Worm (Caenorhabditis elegans) whole organism, L2 larva: ENCODE data around the gene Y46G5A.36.
A peak's percentile ranks its signal among the peaks of the same experiment; 100 is the strongest.

ENCODE experiments used
- C34F6.9 ChIP-seq: fragments of 150-350 bp; optimal IDR thresholded peaks from 2 replicates; lab custom pipeline; 2014; ENCODE audit warnings: missing biosample characterization, missing genetic modification characterization
- F13H6.1 ChIP-seq: sonication (generic microtip); optimal IDR thresholded peaks from 2 replicates; lab custom pipeline; 2016; ENCODE audit warnings: missing genetic modification characterization, missing compliant biosample characterization
- Y55F3AM.14 ChIP-seq: fragments of 200-800 bp; sonication (Bioruptor generic); optimal IDR thresholded peaks from 2 replicates; lab custom pipeline; 2018; ENCODE audit warnings: mild to moderate bottlenecking, missing genetic modification characterization, missing compliant biosample characterization
- ZK546.5 ChIP-seq: sonication (generic microtip); optimal IDR thresholded peaks from 2 replicates; lab custom pipeline; 2017; ENCODE audit warnings: missing biosample characterization, missing genetic modification characterization
- alr-1 ChIP-seq: fragments of 150-350 bp; optimal IDR thresholded peaks from 2 replicates; lab custom pipeline; 2014; ENCODE audit warnings: missing biosample characterization, missing genetic modification characterization
- ceh-16 ChIP-seq: fragments of 150-350 bp; optimal IDR thresholded peaks from 2 replicates; lab custom pipeline; 2014; ENCODE audit warnings: missing biosample characterization, missing genetic modification characterization
- ceh-82 ChIP-seq: fragments of 150-350 bp; optimal IDR thresholded peaks from 2 replicates; lab custom pipeline; 2014; ENCODE audit warnings: missing biosample characterization, missing genetic modification characterization
- crh-2 ChIP-seq: sonication (generic microtip); optimal IDR thresholded peaks from 2 replicates; lab custom pipeline; 2017; ENCODE audit warnings: missing biosample characterization, missing genetic modification characterization
- egl-27 ChIP-seq: sonication (generic microtip); optimal IDR thresholded peaks from 3 replicates; lab custom pipeline; 2017; ENCODE audit warnings: missing biosample characterization, missing genetic modification reagents, missing genetic modification characterization
- elt-1 ChIP-seq: fragments of 150-350 bp; optimal IDR thresholded peaks from 2 replicates; lab custom pipeline; 2014; ENCODE audit warnings: missing biosample characterization, missing genetic modification characterization
- fos-1 ChIP-seq: fragments of 150-350 bp; optimal IDR thresholded peaks from 2 replicates; lab custom pipeline; 2014; ENCODE audit warnings: missing biosample characterization, missing genetic modification characterization
- gmeb-1 ChIP-seq: fragments of 150-350 bp; optimal IDR thresholded peaks from 2 replicates; lab custom pipeline; 2014; ENCODE audit warnings: missing biosample characterization, missing genetic modification characterization
- lin-11 ChIP-seq: fragments of 150-350 bp; sonication (generic microtip); optimal IDR thresholded peaks from 2 replicates; lab custom pipeline; 2014; ENCODE audit warnings: missing biosample characterization, missing genetic modification characterization, inconsistent platforms, mixed read lengths
- lin-13 ChIP-seq: fragments of 150-350 bp; optimal IDR thresholded peaks from 2 replicates; lab custom pipeline; 2014; ENCODE audit warnings: missing biosample characterization, missing genetic modification reagents, missing genetic modification characterization
- lin-39 ChIP-seq: fragments of 150-350 bp; optimal IDR thresholded peaks from 2 replicates; lab custom pipeline; 2014; ENCODE audit warnings: missing biosample characterization, missing genetic modification reagents, missing genetic modification characterization
- lsy-2 ChIP-seq, 2 experiments: fragments of 150-350 bp in 1 of 2; sonication (generic microtip) in 1 of 2; optimal IDR thresholded peaks; 2 replicates each; lab custom pipeline; 2014 to 2017; ENCODE audit warnings: missing biosample characterization in 2 of 2, missing genetic modification characterization in 2 of 2
- mab-5 ChIP-seq: fragments of 150-350 bp; optimal IDR thresholded peaks from 2 replicates; lab custom pipeline; 2014; ENCODE audit warnings: missing biosample characterization, missing genetic modification characterization
- mdl-1 ChIP-seq, 2 experiments: fragments of 150-350 bp in 1 of 2; sonication (generic microtip) in 1 of 2; optimal IDR thresholded peaks; 2 replicates each; lab custom pipeline; 2017; ENCODE audit warnings: missing biosample characterization in 2 of 2, missing genetic modification characterization in 2 of 2
- nhr-10 ChIP-seq: sonication (generic microtip); optimal IDR thresholded peaks from 2 replicates; lab custom pipeline; 2017; ENCODE audit warnings: missing biosample characterization, missing genetic modification characterization
- nhr-11 ChIP-seq: fragments of 150-350 bp; optimal IDR thresholded peaks from 2 replicates; lab custom pipeline; 2014; ENCODE audit warnings: missing biosample characterization, missing genetic modification characterization
- nhr-12 ChIP-seq: fragments of 150-350 bp; optimal IDR thresholded peaks from 2 replicates; lab custom pipeline; 2014; ENCODE audit warnings: missing biosample characterization, missing genetic modification characterization
- nhr-129 ChIP-seq: fragments of 150-350 bp; optimal IDR thresholded peaks from 2 replicates; lab custom pipeline; 2014; ENCODE audit warnings: missing biosample characterization, missing genetic modification characterization
- nhr-21 ChIP-seq: fragments of 150-350 bp; optimal IDR thresholded peaks from 2 replicates; lab custom pipeline; 2014; ENCODE audit warnings: missing biosample characterization, missing genetic modification characterization
- nhr-237 ChIP-seq: fragments of 150-350 bp; optimal IDR thresholded peaks from 2 replicates; lab custom pipeline; 2014; ENCODE audit warnings: missing biosample characterization, missing genetic modification characterization
- nhr-25 ChIP-seq: fragments of 150-350 bp; sonication (generic microtip); optimal IDR thresholded peaks from 3 replicates; lab custom pipeline; 2014; ENCODE audit warnings: missing biosample characterization, missing genetic modification characterization
- nhr-6 ChIP-seq: fragments of 150-350 bp; optimal IDR thresholded peaks from 2 replicates; lab custom pipeline; 2014; ENCODE audit warnings: missing biosample characterization, missing genetic modification characterization
- nhr-77 ChIP-seq: fragments of 150-350 bp; optimal IDR thresholded peaks from 2 replicates; lab custom pipeline; 2014; ENCODE audit warnings: missing biosample characterization, missing genetic modification characterization
- snpc-4 ChIP-seq: fragments of 150-350 bp; optimal IDR thresholded peaks from 2 replicates; lab custom pipeline; 2014; ENCODE audit warnings: missing biosample characterization, missing genetic modification characterization
- unc-39 ChIP-seq: fragments of 150-350 bp; optimal IDR thresholded peaks from 2 replicates; lab custom pipeline; 2014; ENCODE audit warnings: missing biosample characterization, missing genetic modification characterization
- unc-55 ChIP-seq: fragments of 150-350 bp; sonication (generic microtip); optimal IDR thresholded peaks from 3 replicates; lab custom pipeline; 2014; ENCODE audit warnings: missing biosample characterization, missing genetic modification reagents, missing genetic modification characterization
- unc-62 ChIP-seq: fragments of 150-350 bp; optimal IDR thresholded peaks from 2 replicates; lab custom pipeline; 2014; ENCODE audit warnings: missing biosample characterization, missing genetic modification reagents, missing genetic modification characterization
- zag-1 ChIP-seq: fragments of 150-350 bp; optimal IDR thresholded peaks from 2 replicates; lab custom pipeline; 2014; ENCODE audit warnings: missing biosample characterization, missing genetic modification characterization
- ztf-11 ChIP-seq: sonication (generic microtip); optimal IDR thresholded peaks from 2 replicates; lab custom pipeline; 2017; ENCODE audit warnings: missing biosample characterization, missing genetic modification characterization
- ztf-4 ChIP-seq: fragments of 150-350 bp; optimal IDR thresholded peaks from 2 replicates; lab custom pipeline; 2014; ENCODE audit warnings: missing biosample characterization, missing genetic modification characterization

Y46G5A.36 gene

DNA sequence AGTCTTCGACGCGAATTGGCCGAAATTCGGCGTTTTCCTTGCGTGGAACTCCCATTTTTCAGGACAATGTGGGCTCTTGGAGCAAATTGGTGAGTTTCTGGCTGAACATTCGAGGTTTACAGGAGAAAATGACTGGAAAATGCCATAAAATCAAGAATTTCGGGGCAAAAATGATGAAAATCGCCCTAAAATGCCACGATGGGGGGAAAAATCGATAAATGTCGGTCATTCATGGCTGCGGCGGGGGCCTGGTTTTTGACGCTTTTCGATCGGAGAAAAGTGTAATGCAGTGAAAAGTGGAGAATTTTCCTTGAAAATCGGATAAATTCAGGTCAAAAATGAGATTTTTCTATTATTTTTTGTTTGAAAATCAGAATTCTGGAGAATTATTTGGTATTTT, 18.3 kb upstream of the Y46G5A.36 start, which contains the start of the genes Y46G5A.18 and Y46G5A.47:
Gene Y46G5A.18 (minus strand): TSS at position 101 of the 400 bp plus-strand sequence.
Gene Y46G5A.47 (minus strand): TSS at position 146 of the 400 bp plus-strand sequence.
- TF ChIP-seq mdl-1 (tag; optimal IDR thresholded peaks at IDR 0.05; lab: Kevin White, UChicago) (no peak), nhr-6 (tag; lab: Kevin White, UChicago) (no peak), unc-62 (no peak), nhr-10 (tag; lab: Kevin White, UChicago) (no peak), alr-1 (tag; lab: Kevin White, UChicago) (no peak), ztf-4 (tag; lab: Kevin White, UChicago) (no peak), Y55F3AM.14 (no peak), nhr-129 (tag; lab: Kevin White, UChicago) (no peak), egl-27 (tag; lab: Kevin White, UChicago) (no peak), snpc-4 (tag; lab: Kevin White, UChicago) (no peak), nhr-12 (no peak), unc-39 (no peak), nhr-237 (tag; lab: Kevin White, UChicago) (no peak), mab-5 (tag; lab: Kevin White, UChicago) (no peak), elt-1 (no peak), lin-13 (GFP tag; lab: Kevin White, UChicago) (no peak), unc-55 (GFP tag; lab: Kevin White, UChicago) (no peak), fos-1 (tag; lab: Kevin White, UChicago) (no peak)

DNA sequence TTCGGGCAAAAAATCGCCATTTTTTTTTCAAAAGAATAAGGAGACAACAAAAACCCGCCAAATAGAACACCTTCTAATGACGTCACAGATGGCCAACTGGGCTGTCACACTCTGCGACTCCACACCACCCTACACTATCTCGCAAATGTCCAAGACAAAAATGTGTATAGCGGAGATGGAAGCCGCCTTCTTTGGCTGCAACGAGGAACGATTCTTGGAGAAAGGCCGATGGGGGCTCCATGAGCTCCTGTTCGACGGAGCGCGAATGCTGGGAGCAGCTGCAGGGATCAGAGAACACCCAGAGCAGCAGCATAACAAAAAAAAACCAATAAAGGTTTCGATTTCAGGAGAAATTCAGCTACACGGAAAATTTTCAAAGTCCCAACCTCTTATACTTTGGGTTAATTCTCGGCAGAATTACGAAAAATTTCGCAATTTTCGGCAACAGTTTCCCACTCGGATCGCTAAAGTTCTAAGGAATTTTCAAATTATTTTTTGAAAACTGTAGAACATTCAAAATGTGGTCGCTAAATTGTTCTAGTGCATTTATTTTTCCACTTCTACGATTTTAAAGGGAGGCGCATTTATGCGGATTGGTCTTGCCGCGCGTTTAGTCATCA, 17.6 kb upstream of the Y46G5A.36 start:
- peak; percentile 54 for TF ChIP-seq nhr-129 (tag; lab: Kevin White, UChicago)
- TF ChIP-seq nhr-11 (tag; lab: Kevin White, UChicago): no peak
- peak; percentile 58 for TF ChIP-seq C34F6.9
- TF ChIP-seq crh-2 (tag; lab: Kevin White, UChicago): peak; percentile 13
- no peak for TF ChIP-seq unc-39
- peak; percentile 9 for TF ChIP-seq egl-27 (tag; lab: Kevin White, UChicago)
- no peak for TF ChIP-seq mdl-1 (tag; optimal IDR thresholded peaks at IDR 0.05; lab: Kevin White, UChicago)
- no peak for TF ChIP-seq ZK546.5
- TF ChIP-seq unc-55 (GFP tag; lab: Kevin White, UChicago): peak; percentile 76
- TF ChIP-seq gmeb-1 (tag; lab: Kevin White, UChicago): no peak
- peak; percentile 23 to 60 for TF ChIP-seq lsy-2 (tag; optimal IDR thresholded peaks at IDR 0.05; lab: Kevin White, UChicago)
- TF ChIP-seq zag-1 (tag; lab: Kevin White, UChicago): peak; percentile 2
- TF ChIP-seq snpc-4 (tag; lab: Kevin White, UChicago): no peak
- TF ChIP-seq nhr-10 (tag; lab: Kevin White, UChicago): no peak
- TF ChIP-seq fos-1 (tag; lab: Kevin White, UChicago): peak; percentile 11
- peak; percentile 35 for TF ChIP-seq F13H6.1 (tag; lab: Kevin White, UChicago)
- TF ChIP-seq nhr-25 (tag; lab: Kevin White, UChicago): no peak
- no peak for TF ChIP-seq nhr-77 (tag; lab: Kevin White, UChicago)
- TF ChIP-seq lin-11 (tag; lab: Kevin White, UChicago): peak; percentile 45
- TF ChIP-seq nhr-21: no peak
- no peak for TF ChIP-seq lin-39 (tag; lab: Kevin White, UChicago)
- no peak for TF ChIP-seq ceh-16
- TF ChIP-seq lin-13 (GFP tag; lab: Kevin White, UChicago): peak; percentile 31

DNA sequence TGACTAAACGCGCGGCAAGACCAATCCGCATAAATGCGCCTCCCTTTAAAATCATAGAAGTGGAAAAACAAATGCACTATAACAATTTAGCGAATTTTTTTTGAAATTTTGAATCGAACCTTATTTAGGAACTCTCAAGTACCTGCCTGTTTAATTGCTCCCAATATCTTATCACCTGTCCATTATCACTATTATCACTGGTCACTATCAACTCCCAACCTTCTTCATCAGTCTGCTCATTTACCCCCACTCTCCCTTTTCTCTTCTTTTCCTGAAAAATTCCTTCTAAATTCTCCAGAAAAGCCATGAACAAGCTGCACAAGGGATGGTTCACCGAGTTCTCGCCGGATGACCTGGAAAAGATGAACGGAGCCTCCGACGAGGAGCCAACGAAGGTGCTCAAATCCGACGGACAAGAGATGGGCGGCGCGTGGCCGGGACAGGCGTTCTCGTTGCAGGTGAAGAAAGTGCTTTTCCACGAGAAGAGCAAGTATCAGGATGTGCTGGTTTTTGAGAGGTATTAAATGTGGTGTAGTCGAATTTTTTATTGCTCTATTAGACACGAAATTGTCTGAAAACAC, 16.8 kb upstream of the Y46G5A.36 start, which contains the start of gene spds-1:
Gene spds-1 (plus strand): TSS at position 298 of the 581 bp plus-strand sequence.
- TF ChIP-seq ztf-11: no peak
- TF ChIP-seq ceh-82 (tag; lab: Kevin White, UChicago): no peak
- peak; percentile 36 for TF ChIP-seq fos-1 (tag; lab: Kevin White, UChicago)

DNA sequence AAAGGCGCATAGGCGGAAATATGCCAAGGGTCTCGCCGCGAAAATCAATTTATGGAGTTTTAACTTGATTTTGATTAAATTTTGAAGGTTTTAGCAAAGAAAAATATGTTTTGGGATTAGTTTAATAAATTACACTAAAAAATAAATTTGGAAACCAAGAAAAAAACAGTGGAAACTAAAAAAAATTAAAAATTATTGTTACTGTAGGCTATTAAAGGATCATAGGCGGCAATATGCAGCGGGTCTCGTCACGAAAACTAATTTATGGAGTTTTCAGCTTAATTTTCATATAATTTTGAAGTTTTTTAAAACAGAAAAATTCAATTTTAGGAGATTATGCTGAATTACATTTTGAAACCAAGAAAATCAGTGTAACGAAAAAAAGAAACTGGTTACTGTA, 14.7 kb upstream of the Y46G5A.36 start:
- TF ChIP-seq lin-11 (tag; lab: Kevin White, UChicago) (no peak), Y55F3AM.14 (no peak), unc-62 (no peak), zag-1 (tag; lab: Kevin White, UChicago) (no peak)
